Worm (Caenorhabditis elegans) whole organism, early embryonic: ENCODE data around the gene sec-6.

Experiments
- B0310.2 ChIP-seq: sonication (generic microtip); optimal IDR thresholded peaks from 2 replicates; lab custom pipeline; 2016; ENCODE audit warnings: mild to moderate bottlenecking, missing genetic modification characterization, missing compliant biosample characterization
- F13C5.2 ChIP-seq: sonication (generic microtip); optimal IDR thresholded peaks from 2 replicates; lab custom pipeline; 2017; ENCODE audit warnings: mild to moderate bottlenecking, missing genetic modification characterization, inconsistent platforms, missing compliant biosample characterization
- aly-1 ChIP-seq: sonication (generic microtip); optimal IDR thresholded peaks from 2 replicates; lab custom pipeline; 2016; ENCODE audit warnings: missing genetic modification characterization, missing compliant biosample characterization
- ama-1 ChIP-seq: fragments of 150-350 bp; optimal IDR thresholded peaks from 2 replicates; lab custom pipeline; 2014
- ceh-13 ChIP-seq: fragments of 200-800 bp; sonication (Bioruptor generic); optimal IDR thresholded peaks from 2 replicates; lab custom pipeline; 2018; ENCODE audit warnings: mild to moderate bottlenecking, missing genetic modification characterization, missing compliant biosample characterization
- ceh-36 ChIP-seq: sonication (generic microtip); optimal IDR thresholded peaks from 2 replicates; lab custom pipeline; 2016; ENCODE audit warnings: missing genetic modification characterization, inconsistent platforms, missing compliant biosample characterization
- ets-7 ChIP-seq: sonication (generic microtip); optimal IDR thresholded peaks from 2 replicates; lab custom pipeline; 2016; ENCODE audit warnings: missing genotype, missing genetic modification characterization, missing compliant biosample characterization
- flt-1 ChIP-seq: fragments of 200-800 bp; sonication (Bioruptor generic); IDR thresholded peaks from 2 replicates; pipeline ENCODE4 v1.3.6; 2022; ENCODE audit warnings: missing genetic modification characterization, missing compliant biosample characterization
- hmbx-1 ChIP-seq: sonication (generic microtip); optimal IDR thresholded peaks from 2 replicates; lab custom pipeline; 2016; ENCODE audit warnings: mild to moderate bottlenecking, missing genetic modification characterization, missing compliant biosample characterization
- hmg-4 ChIP-seq: fragments of 200-800 bp; sonication (Bioruptor generic); optimal IDR thresholded peaks from 2 replicates; lab custom pipeline; 2018; ENCODE audit warnings: mild to moderate bottlenecking, missing genetic modification characterization, missing compliant biosample characterization
- hnd-1 ChIP-seq: sonication (generic microtip); optimal IDR thresholded peaks from 2 replicates; lab custom pipeline; 2016; ENCODE audit warnings: missing genetic modification characterization, missing compliant biosample characterization
- pes-1 ChIP-seq: fragments of 200-800 bp; sonication (Bioruptor generic); IDR thresholded peaks from 2 replicates; pipeline ENCODE4 v1.3.6; 2022; ENCODE audit warnings: missing genetic modification reagents, missing genetic modification characterization, missing compliant biosample characterization
- scrt-1 ChIP-seq: fragments of 200-800 bp; sonication (Bioruptor generic); IDR thresholded peaks from 2 replicates; pipeline ENCODE4 v1.3.6; 2022; ENCODE audit warnings: missing genetic modification characterization, missing compliant biosample characterization
- sea-1 ChIP-seq: fragments of 200-800 bp; sonication (Bioruptor generic); conservative IDR thresholded peaks from 2 replicates; pipeline ENCODE4 v1.3.6; 2022; ENCODE audit warnings: missing genetic modification characterization, missing compliant biosample characterization
- tbx-11 ChIP-seq: fragments of 200-800 bp; sonication (Bioruptor generic); IDR thresholded peaks from 2 replicates; pipeline ENCODE4 v1.3.6; 2022; ENCODE audit warnings: missing genetic modification characterization, missing compliant biosample characterization
- tbx-37 ChIP-seq: fragments of 200-800 bp; sonication (Bioruptor generic); conservative IDR thresholded peaks from 2 replicates; pipeline ENCODE4 v1.3.6; 2022; ENCODE audit warnings: missing genetic modification reagents, missing genetic modification characterization, missing compliant biosample characterization
- tra-4 ChIP-seq: sonication (generic microtip); optimal IDR thresholded peaks from 2 replicates; lab custom pipeline; 2017; ENCODE audit warnings: missing genetic modification characterization, missing compliant biosample characterization

sec-6 gene

DNA sequence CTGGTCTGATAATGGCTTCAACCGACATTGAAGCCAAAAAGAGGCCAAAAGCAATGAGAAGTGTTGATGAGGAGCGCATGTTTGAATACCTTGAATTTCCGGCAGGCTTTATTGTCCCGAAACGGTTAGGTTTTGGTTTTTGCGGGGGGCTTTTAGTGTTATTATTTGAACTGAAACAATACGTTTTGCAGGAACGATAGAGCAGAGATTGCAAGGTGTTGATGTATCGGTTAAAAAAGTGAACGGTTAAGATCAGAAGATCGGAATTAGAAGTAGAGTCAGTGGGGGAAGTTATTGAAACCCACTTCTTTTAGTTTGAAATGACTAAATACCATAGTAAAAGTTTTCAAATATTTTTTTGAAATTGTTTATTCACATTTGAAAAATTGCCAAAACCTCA is 48.2 kb downstream of the sec-6 start, which contains the start of gene clec-141:
clec-141 (minus strand) TSS at position 101 of the 400 bp plus-strand sequence.
- TF ChIP-seq pes-1, result no peak
- TF ChIP-seq aly-1 (tag; lab: Kevin White, UChicago), result no peak
- TF ChIP-seq hmg-4, result no peak
- TF ChIP-seq tbx-37, result no peak
- TF ChIP-seq ceh-36 (tag; lab: Kevin White, UChicago), result no peak
- no peak for TF ChIP-seq sea-1 (GFP tag; lab: Robert Waterston, UW)
- no peak for TF ChIP-seq hnd-1 (tag; lab: Kevin White, UChicago)
- no peak for TF ChIP-seq ceh-13
- no peak for TF ChIP-seq B0310.2 (tag; lab: Kevin White, UChicago)
- no peak for TF ChIP-seq tbx-11 (GFP tag; lab: Robert Waterston, UW)
- TF ChIP-seq flt-1 (GFP tag; lab: Robert Waterston, UW), result no peak
- no peak for TF ChIP-seq ama-1 (lab: Kevin White, UChicago)

DNA sequence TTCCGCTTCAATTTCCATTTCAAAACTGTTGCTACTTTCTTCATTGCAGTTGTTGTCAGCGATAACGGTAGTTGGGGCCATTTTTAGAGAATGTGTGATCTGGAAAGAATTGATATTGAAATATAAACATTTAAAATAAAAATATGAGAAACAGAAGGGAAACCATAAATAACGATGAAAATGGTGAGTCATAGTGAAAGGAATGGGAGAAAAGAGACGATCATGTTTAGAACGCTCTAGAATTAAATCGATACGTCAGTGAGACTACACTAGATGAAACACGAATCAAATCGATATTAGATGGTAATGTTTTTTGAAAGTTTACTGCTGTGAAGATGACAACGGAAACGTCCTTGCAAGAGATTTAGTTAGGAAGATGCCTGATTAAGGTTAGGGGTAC is 49.6 kb downstream of the sec-6 start, which contains the start of the genes EEED8.12 and EEED8.4:
EEED8.12 (minus strand) TSS at position 101 of the 400 bp plus-strand sequence.
EEED8.4 (plus strand) TSS at position 396 of the 400 bp plus-strand sequence.
- TF ChIP-seq F13C5.2 (tag; lab: Kevin White, UChicago) (no peak), sea-1 (GFP tag; lab: Robert Waterston, UW) (no peak), pes-1 (no peak), tbx-37 (no peak), ceh-13 (no peak), flt-1 (GFP tag; lab: Robert Waterston, UW) (no peak), scrt-1 (no peak), hmg-4 (no peak), tra-4 (no peak), hmbx-1 (tag; lab: Kevin White, UChicago) (no peak), ets-7 (tag; lab: Kevin White, UChicago) (no peak), B0310.2 (tag; lab: Kevin White, UChicago) (no peak), tbx-11 (GFP tag; lab: Robert Waterston, UW) (no peak)

DNA sequence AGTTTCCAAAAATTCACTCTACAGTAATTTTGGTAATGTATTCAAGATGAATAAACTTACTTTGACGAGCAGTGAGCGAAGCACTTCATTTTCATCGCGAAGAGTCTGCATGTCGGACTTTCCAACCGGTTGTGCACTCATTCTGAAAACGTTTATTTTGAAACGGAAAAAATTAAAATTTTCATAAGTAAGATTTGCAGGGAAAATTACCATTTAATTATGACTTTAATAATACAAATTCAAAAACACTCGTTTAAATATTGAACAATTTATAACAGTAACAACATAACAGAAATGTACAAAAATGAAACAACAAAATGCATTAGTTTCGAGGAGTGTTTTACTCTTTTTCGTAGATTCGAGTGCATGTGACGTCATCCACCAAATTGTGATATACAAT is 53.1 kb downstream of the sec-6 start, which contains the start of the genes EEED8.13 and EEED8.18:
EEED8.13 (minus strand) TSS at position 101 of the 400 bp plus-strand sequence.
EEED8.18 (minus strand) TSS at position 144 of the 400 bp plus-strand sequence.
- TF ChIP-seq tbx-11 (GFP tag; lab: Robert Waterston, UW), result no peak
- no peak for TF ChIP-seq hmg-4
- no peak for TF ChIP-seq hmbx-1 (tag; lab: Kevin White, UChicago)
- TF ChIP-seq hnd-1 (tag; lab: Kevin White, UChicago), result no peak
- TF ChIP-seq ets-7 (tag; lab: Kevin White, UChicago), result no peak
- TF ChIP-seq scrt-1, result no peak
- TF ChIP-seq sea-1 (GFP tag; lab: Robert Waterston, UW), result no peak
- TF ChIP-seq ama-1 (lab: Kevin White, UChicago), result no peak

DNA sequence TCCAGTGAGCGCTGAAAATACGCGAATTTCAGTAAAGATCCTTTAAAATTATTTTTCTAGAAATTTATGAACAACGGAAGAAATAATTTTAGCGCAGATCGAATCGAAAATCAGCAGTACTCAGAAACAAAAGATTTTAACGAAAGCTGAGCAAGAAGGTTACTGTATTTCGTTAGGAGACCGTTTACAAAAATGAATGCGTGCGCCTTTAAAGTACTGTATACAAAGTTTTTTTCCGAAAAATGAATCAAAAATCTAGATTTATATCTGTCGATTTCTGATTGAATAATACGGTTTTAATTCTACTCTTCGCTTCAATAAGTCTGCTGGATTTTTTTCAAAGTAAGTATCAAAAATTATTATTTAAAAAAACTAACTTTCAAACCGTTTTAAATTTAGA is 54.7 kb downstream of the sec-6 start, which contains the start of the genes EEED8.14 and EEED8.3:
EEED8.14 (minus strand) TSS at position 13 of the 400 bp plus-strand sequence.
EEED8.3 (plus strand) TSS at position 237 of the 400 bp plus-strand sequence.
- TF ChIP-seq hmg-4 (no peak), flt-1 (GFP tag; lab: Robert Waterston, UW) (no peak)

DNA sequence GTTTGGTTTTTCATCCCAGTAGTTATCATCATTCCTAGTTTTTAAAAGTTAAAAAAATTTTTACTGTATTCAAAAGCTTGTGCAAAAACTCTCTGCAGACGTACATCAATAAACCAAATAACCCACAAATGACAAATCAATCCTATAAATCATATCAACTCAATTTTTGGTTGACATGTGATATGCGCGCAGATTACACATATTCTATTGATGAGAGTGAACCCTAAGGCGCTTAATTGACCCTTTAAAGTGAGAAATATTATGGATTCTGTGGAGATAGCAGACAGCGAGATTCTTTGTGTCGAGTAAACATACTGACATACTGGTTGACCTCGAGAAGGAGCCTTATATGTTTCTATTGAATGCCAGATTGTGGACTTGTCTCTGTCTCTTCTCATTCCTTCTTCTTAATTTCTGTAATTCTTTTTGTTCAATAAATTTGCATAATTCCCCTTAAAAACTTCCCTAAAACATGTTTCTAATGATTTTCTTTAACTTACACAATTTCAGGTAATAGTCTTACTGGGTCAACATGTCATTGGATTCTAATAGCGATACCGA is 56.9 kb downstream of the sec-6 start, which contains the start of gene EEED8.2:
EEED8.2 (plus strand) TSS at position 511 of the 561 bp plus-strand sequence.
- TF ChIP-seq tra-4 (no peak), ceh-36 (tag; lab: Kevin White, UChicago) (no peak), ets-7 (tag; lab: Kevin White, UChicago) (no peak), hnd-1 (tag; lab: Kevin White, UChicago) (no peak), B0310.2 (tag; lab: Kevin White, UChicago) (no peak), tbx-37 (no peak), aly-1 (tag; lab: Kevin White, UChicago) (no peak), ceh-13 (no peak), hmbx-1 (tag; lab: Kevin White, UChicago) (no peak), tbx-11 (GFP tag; lab: Robert Waterston, UW) (no peak), flt-1 (GFP tag; lab: Robert Waterston, UW) (no peak), sea-1 (GFP tag; lab: Robert Waterston, UW) (no peak), hmg-4 (no peak), pes-1 (no peak), scrt-1 (no peak), ama-1 (lab: Kevin White, UChicago) (no peak), F13C5.2 (tag; lab: Kevin White, UChicago) (no peak)

DNA sequence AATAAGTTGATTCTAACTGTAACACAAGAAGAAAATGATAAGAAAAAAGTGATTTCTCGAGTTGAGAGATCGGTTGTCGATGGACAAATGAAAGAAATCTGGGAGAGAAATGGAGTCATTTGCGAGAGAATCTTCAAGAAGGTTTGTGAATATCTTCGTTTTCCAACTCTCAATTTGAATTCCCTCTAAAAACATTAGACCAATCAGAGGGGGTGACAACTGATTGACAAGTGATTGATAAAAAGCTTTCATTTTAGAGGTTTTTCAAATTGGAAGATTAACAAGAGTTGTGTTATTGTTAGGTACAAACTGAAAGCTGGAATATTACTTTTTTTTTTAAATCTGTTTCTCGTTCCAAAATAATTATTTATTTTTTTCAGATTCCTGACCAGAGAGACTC is 58.6 kb downstream of the sec-6 start:
- TF ChIP-seq B0310.2 (tag; lab: Kevin White, UChicago) (no peak), sea-1 (GFP tag; lab: Robert Waterston, UW) (no peak), F13C5.2 (tag; lab: Kevin White, UChicago) (no peak), ceh-36 (tag; lab: Kevin White, UChicago) (no peak), hmbx-1 (tag; lab: Kevin White, UChicago) (no peak), ets-7 (tag; lab: Kevin White, UChicago) (no peak), tbx-37 (no peak), tra-4 (no peak), flt-1 (GFP tag; lab: Robert Waterston, UW) (no peak), scrt-1 (no peak)

DNA sequence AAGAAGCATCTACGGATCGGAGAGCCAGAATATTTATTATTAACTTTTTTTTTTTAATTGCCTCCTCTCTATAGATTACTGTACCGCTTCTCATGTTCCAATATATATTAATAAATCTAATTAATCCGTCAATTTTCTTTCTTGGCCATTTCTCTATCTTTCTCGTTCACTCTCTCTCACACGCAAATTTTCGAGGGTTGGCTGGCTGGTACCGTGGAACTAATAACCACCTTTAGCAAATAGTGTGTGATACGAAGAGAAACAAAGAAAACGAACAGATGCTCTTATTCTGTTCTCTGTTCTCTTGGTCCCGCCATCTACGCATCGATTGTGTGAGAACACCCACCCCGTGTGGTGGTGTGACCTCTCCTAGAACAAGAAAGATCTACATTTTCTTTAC is 59.0 kb downstream of the sec-6 start:
- TF ChIP-seq scrt-1 (no peak), flt-1 (GFP tag; lab: Robert Waterston, UW) (peak; percentile 3; the same call in 1 of the 2 replicates), sea-1 (GFP tag; lab: Robert Waterston, UW) (0 out of 2 replicates have a peak, but pooled peaks have one; percentile 10)

DNA sequence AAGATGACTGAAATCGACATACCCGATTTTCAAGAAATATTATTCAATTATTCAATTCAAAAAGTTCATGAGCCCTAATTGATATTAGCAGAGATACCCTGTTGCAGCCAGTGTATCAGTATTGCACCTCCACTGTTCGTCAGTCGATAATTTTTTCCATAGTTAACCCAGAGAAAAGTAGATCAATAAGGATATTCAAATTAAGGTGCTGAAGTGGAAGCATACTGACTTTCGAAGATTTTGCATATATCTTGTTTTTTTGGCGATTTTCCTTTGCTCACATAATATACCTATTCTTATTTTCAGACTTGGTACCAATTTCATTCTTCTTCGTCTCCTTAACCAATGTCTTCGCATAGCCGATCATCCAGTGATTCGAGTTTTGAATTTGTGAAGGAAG is 59.6 kb downstream of the sec-6 start, which contains the start of gene EEED8.15:
EEED8.15 (plus strand) TSS at position 301 of the 400 bp plus-strand sequence.
- TF ChIP-seq pes-1 (no peak), sea-1 (GFP tag; lab: Robert Waterston, UW) (no peak), F13C5.2 (tag; lab: Kevin White, UChicago) (no peak), hmg-4 (no peak), B0310.2 (tag; lab: Kevin White, UChicago) (no peak), ets-7 (tag; lab: Kevin White, UChicago) (no peak), tra-4 (no peak), hmbx-1 (tag; lab: Kevin White, UChicago) (no peak), scrt-1 (no peak), ceh-13 (no peak), tbx-11 (GFP tag; lab: Robert Waterston, UW) (no peak), ama-1 (lab: Kevin White, UChicago) (no peak), flt-1 (GFP tag; lab: Robert Waterston, UW) (no peak), aly-1 (tag; lab: Kevin White, UChicago) (no peak), ceh-36 (tag; lab: Kevin White, UChicago) (no peak), hnd-1 (tag; lab: Kevin White, UChicago) (no peak), tbx-37 (no peak)
